Fruit fly (Drosophila melanogaster): ENCODE measurements around the gene Ack.
A peak's percentile ranks its signal among the peaks of the same experiment; 100 is the strongest.

Ack gene

DNA sequence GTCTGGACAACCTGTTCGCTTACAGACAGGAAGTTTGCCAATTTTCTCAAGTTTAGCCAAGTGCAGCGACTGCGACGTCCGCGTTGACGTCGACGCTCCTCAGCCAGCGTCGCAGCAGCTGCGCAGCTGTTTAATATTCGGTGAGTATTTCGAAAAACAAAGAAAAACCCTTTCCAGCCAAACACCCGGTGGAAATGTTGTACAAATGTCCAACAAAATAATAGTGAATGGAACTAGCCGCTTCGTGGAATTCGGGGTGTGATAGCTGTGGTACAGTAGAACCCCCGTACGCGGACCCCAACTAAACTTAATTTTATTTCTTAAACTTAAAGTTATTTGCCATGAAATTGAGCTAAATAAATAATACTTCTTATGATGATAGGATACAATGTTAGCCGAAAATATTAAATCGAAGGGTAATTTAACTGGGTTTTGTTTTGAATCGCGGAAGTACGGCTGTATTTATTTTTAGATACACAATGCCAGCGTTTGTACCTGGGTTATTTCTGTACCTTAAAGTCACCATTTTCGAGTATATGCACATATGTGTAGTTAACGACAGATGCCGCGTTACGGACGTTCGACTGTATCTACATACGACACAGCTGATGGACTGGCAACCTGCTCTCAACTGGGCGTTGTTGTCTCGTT, 983 bp downstream of the Ack start (continued):
- TF ChIP-seq CG2202 (tag; optimal IDR thresholded peaks at IDR 0.05): peak; percentile 48
- TF ChIP-seq Side (GFP tag; optimal IDR thresholded peaks at IDR 0.05): peak; percentile 60
- TF ChIP-seq CG31441 (GFP tag; IDR thresholded peaks at IDR 0.05): peak; percentile 78
- TF ChIP-seq CG17361 (GFP tag; IDR thresholded peaks at IDR 0.05): peak; percentile 86
- peak; percentile 79 for TF ChIP-seq CG13296 (GFP tag; optimal IDR thresholded peaks at IDR 0.05)
- peak; percentile 48 for TF ChIP-seq Nf-YC (tag; optimal IDR thresholded peaks at IDR 0.05)
- no peak for TF ChIP-seq CG4360 (GFP tag; IDR thresholded peaks at IDR 0.05)
- TF ChIP-seq pros (GFP tag; optimal IDR thresholded peaks at IDR 0.05): no peak
- peak; percentile 67 for TF ChIP-seq gsb-n (tag; optimal IDR thresholded peaks at IDR 0.05)
- TF ChIP-seq grn (GFP tag; optimal IDR thresholded peaks at IDR 0.05): no peak
- no peak for TF ChIP-seq luna (GFP tag; optimal IDR thresholded peaks at IDR 0.05)
- peak; percentile 61 to 68 for TF ChIP-seq chif (GFP tag; optimal IDR thresholded peaks at IDR 0.05)
- TF ChIP-seq Fer2 (tag; optimal IDR thresholded peaks at IDR 0.05): peak; percentile 30
- no peak for TF ChIP-seq CG8765 (GFP tag; IDR thresholded peaks at IDR 0.05)
- TF ChIP-seq gro (GFP tag; optimal IDR thresholded peaks at IDR 0.05): peak; percentile 32
- TF ChIP-seq eve (GFP tag; optimal IDR thresholded peaks at IDR 0.05): no peak
- TF ChIP-seq PHDP (tag; optimal IDR thresholded peaks at IDR 0.05): peak; percentile 75
- TF ChIP-seq Fer3 (tag; optimal IDR thresholded peaks at IDR 0.05): peak; percentile 56
- 0 out of 3 replicates have a peak, but pooled peaks have one; percentile 28 for TF ChIP-seq H15 (GFP tag; IDR thresholded peaks at IDR 0.05)
- peak in 1 of 2 experiments; percentile 54 for TF ChIP-seq tll (GFP tag; optimal IDR thresholded peaks at IDR 0.05)
- 0 out of 2 replicates have a peak, but pooled peaks have one; percentile 30 for TF ChIP-seq seq (GFP tag; IDR thresholded peaks at IDR 0.05)
- no peak for TF ChIP-seq Ravus (GFP tag; IDR thresholded peaks at IDR 0.05)
- TF ChIP-seq ken (GFP tag; IDR thresholded peaks at IDR 0.05): peak; percentile 51; the same call in 1 of the 3 replicates
- peak; percentile 22 for TF ChIP-seq Atf3 (GFP tag; optimal IDR thresholded peaks at IDR 0.05)
- peak; percentile 74 for TF ChIP-seq D19A (tag; optimal IDR thresholded peaks at IDR 0.05)
- no peak for TF ChIP-seq CG10959 (GFP tag; IDR thresholded peaks at IDR 0.05)
- no peak for TF ChIP-seq CG31224 (GFP tag; IDR thresholded peaks at IDR 0.05)
- peak; percentile 71 for TF ChIP-seq CG16815 (GFP tag; optimal IDR thresholded peaks at IDR 0.05)
- peak in 1 of 2 experiments; percentile 60 for TF ChIP-seq crp (GFP tag; optimal IDR thresholded peaks at IDR 0.05)
- no peak for TF ChIP-seq psq (GFP tag; optimal IDR thresholded peaks at IDR 0.05)
- peak; percentile 26 for TF ChIP-seq dm (GFP tag; optimal IDR thresholded peaks at IDR 0.05)
- peak; percentile 66 for TF ChIP-seq CG10147 (GFP tag; optimal IDR thresholded peaks at IDR 0.05)
- peak; percentile 42; the same call in 1 of the 2 replicates for TF ChIP-seq esg (GFP tag; conservative IDR thresholded peaks at IDR 0.05)
- no peak for TF ChIP-seq HLHmδ (GFP tag; optimal IDR thresholded peaks at IDR 0.05)
- peak; percentile 77 for TF ChIP-seq CG3281 (GFP tag; optimal IDR thresholded peaks at IDR 0.05)
- 0 out of 2 replicates have a peak, but pooled peaks have one; percentile 5 for TF ChIP-seq cas (GFP tag; IDR thresholded peaks at IDR 0.05)
- no peak for TF ChIP-seq TFAM (GFP tag; optimal IDR thresholded peaks at IDR 0.05)
- TF ChIP-seq dimm (GFP tag; IDR thresholded peaks at IDR 0.05): 0 out of 2 replicates have a peak, but pooled peaks have one; percentile 3
- peak; percentile 15; the same call in 1 of the 3 replicates for TF ChIP-seq Optix (GFP tag; IDR thresholded peaks at IDR 0.05)
- peak; percentile 61 for TF ChIP-seq Abd-B (GFP tag; optimal IDR thresholded peaks at IDR 0.05)
- TF ChIP-seq Dip2 (GFP tag; IDR thresholded peaks at IDR 0.05): no peak
- TF ChIP-seq CG4820 (GFP tag; optimal IDR thresholded peaks at IDR 0.05): peak; percentile 66
- peak; percentile 52 for TF ChIP-seq Hmx (GFP tag; optimal IDR thresholded peaks at IDR 0.05)
- TF ChIP-seq nerfin-1 (tag; optimal IDR thresholded peaks at IDR 0.05): peak; percentile 61
- peak; percentile 70 for TF ChIP-seq Hsf (GFP tag; optimal IDR thresholded peaks at IDR 0.05)
- TF ChIP-seq fd3F (GFP tag; optimal IDR thresholded peaks at IDR 0.05): peak; percentile 32
- TF ChIP-seq CG2678 (tag; optimal IDR thresholded peaks at IDR 0.05): peak; percentile 90
- TF ChIP-seq CG15479 (GFP tag; optimal IDR thresholded peaks at IDR 0.05): no peak
- TF ChIP-seq CG8924 (tag; optimal IDR thresholded peaks at IDR 0.05): peak; percentile 84
- no peak for TF ChIP-seq gsb (GFP tag; IDR thresholded peaks at IDR 0.05)

Data from whole organism, embryonic.